Worm (Caenorhabditis elegans) whole organism, L1 larva: ENCODE results near the gene C07A4.3.

Experiments
- F16B12.6 ChIP-seq: fragments of 150-350 bp; optimal IDR thresholded peaks from 2 replicates; lab custom pipeline; 2014; ENCODE audit warnings: missing biosample characterization, missing genetic modification characterization
- alr-1 ChIP-seq: fragments of 200-800 bp; sonication (Bioruptor generic); optimal IDR thresholded peaks from 2 replicates; lab custom pipeline; 2018; ENCODE audit warnings: borderline replicate concordance, mild to moderate bottlenecking, missing genetic modification characterization, missing compliant biosample characterization
- ama-1 ChIP-seq: fragments of 150-350 bp; optimal IDR thresholded peaks from 2 replicates; lab custom pipeline; 2014
- blmp-1 ChIP-seq: fragments of 150-350 bp; optimal IDR thresholded peaks from 2 replicates; lab custom pipeline; 2014; ENCODE audit warnings: missing biosample characterization, missing genetic modification characterization
- ceh-8 ChIP-seq: fragments of 200-800 bp; sonication (Bioruptor generic); optimal IDR thresholded peaks from 2 replicates; lab custom pipeline; 2018; ENCODE audit warnings: mild to moderate bottlenecking, missing genetic modification characterization, moderate library complexity, missing compliant biosample characterization
- ceh-82 ChIP-seq, 3 experiments: fragments of 150-350 bp in 1 of 3; sonication (generic microtip) in 2 of 3; optimal IDR thresholded peaks; 2 replicates each; lab custom pipeline; 2014 to 2017; ENCODE audit warnings: missing biosample characterization in 3 of 3, missing genetic modification characterization in 3 of 3
- ceh-88 ChIP-seq: fragments of 200-800 bp; sonication (Bioruptor generic); IDR thresholded peaks from 2 replicates; pipeline ENCODE4 v1.3.6; 2022; ENCODE audit warnings: missing genetic modification characterization, missing compliant biosample characterization
- ceh-90 ChIP-seq: sonication (generic microtip); optimal IDR thresholded peaks from 2 replicates; lab custom pipeline; 2016; ENCODE audit warnings: missing genetic modification characterization, missing compliant biosample characterization
- dsc-1 ChIP-seq: sonication (generic microtip); optimal IDR thresholded peaks from 2 replicates; lab custom pipeline; 2016; ENCODE audit warnings: mild to moderate bottlenecking, missing genetic modification characterization, missing compliant biosample characterization
- efl-1 ChIP-seq, 4 experiments: fragments of 150-350 bp; optimal IDR thresholded peaks in 3 of 4; peaks in 1 of 4; 1 replicate in 1 of 4; 2 replicates in 3 of 4; lab custom pipeline; 2014; ENCODE audit warnings: missing biosample characterization in 2 of 4, missing genetic modification characterization in 2 of 4, missing genetic modification reagents in 2 of 4
- egl-27 ChIP-seq, 2 experiments: fragments of 150-350 bp in 1 of 2; sonication (generic microtip); optimal IDR thresholded peaks; 3 replicates each; lab custom pipeline; 2017 to 2018; ENCODE audit warnings: missing biosample characterization in 2 of 2, missing genetic modification characterization in 2 of 2, missing genetic modification reagents in 2 of 2
- elt-2 ChIP-seq: sonication (generic microtip); optimal IDR thresholded peaks from 2 replicates; lab custom pipeline; 2016; ENCODE audit warnings: missing genetic modification characterization, mild to moderate bottlenecking, inconsistent platforms, missing compliant biosample characterization, missing genetic modification reagents
- elt-3 ChIP-seq, 6 experiments: fragments of 150-350 bp in 1 of 6; sonication (generic microtip); optimal IDR thresholded peaks; 2 replicates each; lab custom pipeline; 2017 to 2018; ENCODE audit warnings: missing biosample characterization in 6 of 6, missing genetic modification characterization in 6 of 6, inconsistent platforms in 1 of 6
- fkh-10 ChIP-seq: sonication (generic microtip); optimal IDR thresholded peaks from 2 replicates; lab custom pipeline; 2017; ENCODE audit warnings: missing biosample characterization, missing genetic modification reagents, missing genetic modification characterization
- fkh-4 ChIP-seq: sonication (generic microtip); optimal IDR thresholded peaks from 2 replicates; lab custom pipeline; 2016; ENCODE audit warnings: missing compliant biosample characterization, missing genetic modification characterization, borderline replicate concordance
- fos-1 ChIP-seq: fragments of 150-350 bp; optimal IDR thresholded peaks from 2 replicates; lab custom pipeline; 2014; ENCODE audit warnings: missing biosample characterization, missing genetic modification characterization
- hlh-17 ChIP-seq: fragments of 200-800 bp; sonication (Bioruptor generic); optimal IDR thresholded peaks from 2 replicates; lab custom pipeline; 2018; ENCODE audit warnings: missing genetic modification characterization, mild to moderate bottlenecking, missing compliant biosample characterization, moderate library complexity, borderline replicate concordance
- hlh-4 ChIP-seq: sonication (generic microtip); optimal IDR thresholded peaks from 2 replicates; lab custom pipeline; 2016; ENCODE audit warnings: mild to moderate bottlenecking, missing genetic modification characterization, missing compliant biosample characterization
- jun-1 ChIP-seq: fragments of 150-350 bp; optimal IDR thresholded peaks from 2 replicates; lab custom pipeline; 2014; ENCODE audit warnings: missing biosample characterization, missing genetic modification reagents, missing genetic modification characterization
- lin-13 ChIP-seq: fragments of 150-350 bp; optimal IDR thresholded peaks from 2 replicates; lab custom pipeline; 2014; ENCODE audit warnings: missing biosample characterization, missing genetic modification reagents, missing genetic modification characterization
- lin-14 ChIP-seq: fragments of 200-800 bp; sonication (Bioruptor generic); optimal IDR thresholded peaks from 2 replicates; lab custom pipeline; 2018; ENCODE audit warnings: mild to moderate bottlenecking, missing genetic modification characterization, moderate library complexity, missing compliant biosample characterization
- lin-39 ChIP-seq: fragments of 150-350 bp; optimal IDR thresholded peaks from 2 replicates; lab custom pipeline; 2014; ENCODE audit warnings: missing biosample characterization, missing genetic modification reagents, missing genetic modification characterization
- lir-3 ChIP-seq: sonication (generic microtip); optimal IDR thresholded peaks from 2 replicates; lab custom pipeline; 2016; ENCODE audit warnings: mild to moderate bottlenecking, missing genetic modification characterization, moderate library complexity, missing compliant biosample characterization; ENCODE audit not compliant: poor library complexity
- lsy-2 ChIP-seq, 2 experiments: fragments of 150-350 bp; optimal IDR thresholded peaks; 2 replicates each; lab custom pipeline; 2014; ENCODE audit warnings: missing biosample characterization in 2 of 2, missing genetic modification characterization in 2 of 2
- mab-9 ChIP-seq: fragments of 200-800 bp; sonication (Bioruptor generic); IDR thresholded peaks from 2 replicates; pipeline ENCODE4 v1.3.6; 2022; ENCODE audit warnings: missing genetic modification reagents, missing genetic modification characterization, missing compliant biosample characterization
- mep-1 ChIP-seq: fragments of 150-350 bp; optimal IDR thresholded peaks from 2 replicates; lab custom pipeline; 2014; ENCODE audit warnings: missing biosample characterization, missing genetic modification characterization
- nhr-11 ChIP-seq: fragments of 150-350 bp; optimal IDR thresholded peaks from 2 replicates; lab custom pipeline; 2014; ENCODE audit warnings: missing biosample characterization, missing genetic modification characterization
- nhr-12 ChIP-seq: sonication (generic microtip); optimal IDR thresholded peaks from 2 replicates; lab custom pipeline; 2017; ENCODE audit warnings: missing biosample characterization, missing genetic modification characterization
- nhr-19 ChIP-seq: fragments of 200-800 bp; sonication (Bioruptor generic); conservative IDR thresholded peaks from 2 replicates; pipeline ENCODE4 v1.3.6; 2022; ENCODE audit warnings: missing genetic modification characterization, missing compliant biosample characterization
- nhr-20 ChIP-seq: sonication (generic microtip); optimal IDR thresholded peaks from 2 replicates; lab custom pipeline; 2016; ENCODE audit warnings: mild to moderate bottlenecking, missing genetic modification characterization, missing compliant biosample characterization
- nhr-237 ChIP-seq: fragments of 150-350 bp; optimal IDR thresholded peaks from 2 replicates; lab custom pipeline; 2014; ENCODE audit warnings: missing biosample characterization, missing genetic modification characterization
- nhr-28 ChIP-seq: fragments of 150-350 bp; optimal IDR thresholded peaks from 2 replicates; lab custom pipeline; 2014; ENCODE audit warnings: missing biosample characterization, missing genetic modification characterization
- nhr-47 ChIP-seq: sonication (generic microtip); optimal IDR thresholded peaks from 2 replicates; lab custom pipeline; 2016; ENCODE audit warnings: mild to moderate bottlenecking, missing genetic modification characterization, moderate library complexity, missing compliant biosample characterization
- nhr-76 ChIP-seq: sonication (generic microtip); optimal IDR thresholded peaks from 2 replicates; lab custom pipeline; 2017; ENCODE audit warnings: missing biosample characterization, missing genetic modification characterization
- nhr-77 ChIP-seq: fragments of 150-350 bp; optimal IDR thresholded peaks from 2 replicates; lab custom pipeline; 2014; ENCODE audit warnings: missing biosample characterization, missing genetic modification characterization
- nhr-84 ChIP-seq: sonication (generic microtip); optimal IDR thresholded peaks from 2 replicates; lab custom pipeline; 2017; ENCODE audit warnings: missing biosample characterization, missing genetic modification characterization
- nhr-90 ChIP-seq: sonication (generic microtip); optimal IDR thresholded peaks from 2 replicates; lab custom pipeline; 2016; ENCODE audit warnings: mild to moderate bottlenecking, missing genetic modification characterization, missing compliant biosample characterization; ENCODE audit not compliant: poor library complexity
- pag-3 ChIP-seq: sonication (generic microtip); optimal IDR thresholded peaks from 2 replicates; lab custom pipeline; 2017; ENCODE audit warnings: missing genetic modification characterization, mild to moderate bottlenecking, missing compliant biosample characterization, antibody characterized with exemption, borderline replicate concordance; ENCODE audit not compliant: insufficient read depth
- pax-3 ChIP-seq: fragments of 200-800 bp; sonication (Bioruptor generic); optimal IDR thresholded peaks from 2 replicates; lab custom pipeline; 2018; ENCODE audit warnings: mild to moderate bottlenecking, missing genetic modification characterization, moderate library complexity, missing compliant biosample characterization
- rnt-1 ChIP-seq: sonication (generic microtip); optimal IDR thresholded peaks from 2 replicates; lab custom pipeline; 2016; ENCODE audit warnings: mild to moderate bottlenecking, missing genetic modification characterization, moderate library complexity, missing compliant biosample characterization
- skn-1 ChIP-seq: fragments of 150-350 bp; optimal IDR thresholded peaks from 2 replicates; lab custom pipeline; 2014; ENCODE audit warnings: missing biosample characterization, missing genetic modification characterization
- snpc-4 ChIP-seq: fragments of 150-350 bp; optimal IDR thresholded peaks from 2 replicates; lab custom pipeline; 2014; ENCODE audit warnings: missing biosample characterization, missing genetic modification characterization
- sox-4 ChIP-seq: sonication (generic microtip); optimal IDR thresholded peaks from 2 replicates; lab custom pipeline; 2016; ENCODE audit warnings: missing genetic modification characterization, missing compliant biosample characterization
- tlp-1 ChIP-seq: fragments of 150-350 bp; optimal IDR thresholded peaks from 2 replicates; lab custom pipeline; 2014; ENCODE audit warnings: missing biosample characterization, missing genetic modification characterization
- unc-130 ChIP-seq: fragments of 150-350 bp; optimal IDR thresholded peaks from 2 replicates; lab custom pipeline; 2017; ENCODE audit warnings: missing biosample characterization, missing genetic modification characterization, inconsistent platforms
- unc-30 ChIP-seq: sonication (generic microtip); optimal IDR thresholded peaks from 2 replicates; lab custom pipeline; 2017; ENCODE audit warnings: missing biosample characterization, missing genetic modification characterization
- unc-62 ChIP-seq: fragments of 150-350 bp; optimal IDR thresholded peaks from 2 replicates; lab custom pipeline; 2014; ENCODE audit warnings: missing biosample characterization, missing genetic modification reagents, missing genetic modification characterization
- unc-98 ChIP-seq: fragments of 200-800 bp; sonication (Bioruptor generic); IDR thresholded peaks from 2 replicates; pipeline ENCODE4 v1.3.6; 2022; ENCODE audit warnings: missing genetic modification characterization, missing compliant biosample characterization
- xbp-1 ChIP-seq: sonication (generic microtip); optimal IDR thresholded peaks from 2 replicates; lab custom pipeline; 2016; ENCODE audit warnings: missing genetic modification characterization, missing compliant biosample characterization
- zag-1 ChIP-seq: fragments of 150-350 bp; optimal IDR thresholded peaks from 2 replicates; lab custom pipeline; 2014; ENCODE audit warnings: missing biosample characterization, missing genetic modification characterization
- zip-4 ChIP-seq: fragments of 200-800 bp; sonication (Bioruptor generic); optimal IDR thresholded peaks from 2 replicates; lab custom pipeline; 2018; ENCODE audit warnings: mild to moderate bottlenecking, missing genetic modification characterization, moderate library complexity, missing compliant biosample characterization
- ztf-11 ChIP-seq, 2 experiments: sonication (generic microtip); optimal IDR thresholded peaks; 2 replicates each; lab custom pipeline; 2016 to 2017; ENCODE audit warnings: missing genetic modification characterization in 2 of 2, missing biosample characterization in 1 of 2, missing compliant biosample characterization in 1 of 2

The C07A4.3 gene

DNA sequence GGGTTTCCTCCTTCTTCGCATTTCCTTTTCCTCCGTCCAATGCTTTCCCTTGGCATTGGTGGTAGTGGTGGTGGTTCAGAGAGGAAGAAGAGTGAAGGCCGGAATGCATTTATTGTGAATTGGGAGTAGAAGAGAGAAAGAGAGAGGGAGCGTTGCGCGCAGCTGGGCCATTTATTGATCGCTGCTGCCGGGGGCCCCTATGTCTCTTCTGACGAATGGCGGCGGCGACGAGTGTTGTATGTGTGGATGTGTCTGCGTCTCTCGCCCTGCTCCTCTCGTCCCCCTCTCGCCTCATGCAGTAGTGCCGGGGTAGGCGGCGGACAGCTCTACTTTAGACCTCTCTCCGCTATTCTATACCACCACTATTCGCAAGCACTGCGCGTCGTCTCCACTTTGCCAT lies 28.2 kb upstream of the C07A4.3 start, which contains the start of gene unc-115 (continued):
- TF ChIP-seq nhr-12 (tag; lab: Kevin White, UChicago): no peak
- peak; percentile 86 for TF ChIP-seq xbp-1 (tag; lab: Kevin White, UChicago)
- TF ChIP-seq nhr-90 (tag; lab: Kevin White, UChicago): peak; percentile 70
- TF ChIP-seq snpc-4: peak; percentile 30
- no peak for TF ChIP-seq hlh-17 (GFP tag; lab: Kevin White, UChicago)
- peak in 2 of 6 experiments; percentile 34 to 64 for TF ChIP-seq elt-3 (tag; optimal IDR thresholded peaks at IDR 0.05; lab: Kevin White, UChicago)
- peak; percentile 33 for TF ChIP-seq lir-3
- peak; percentile 79 to 86 for TF ChIP-seq egl-27 (tag; optimal IDR thresholded peaks at IDR 0.05; lab: Kevin White, UChicago)
- peak; percentile 85 for TF ChIP-seq nhr-20 (tag; lab: Kevin White, UChicago)
- no peak for TF ChIP-seq zag-1 (tag; lab: Kevin White, UChicago)
- TF ChIP-seq ceh-88 (GFP tag; lab: Robert Waterston, UW): no peak; the same call in 1 of the 2 replicates
- TF ChIP-seq ceh-8 (GFP tag; lab: Kevin White, UChicago): peak; percentile 36
- TF ChIP-seq nhr-77 (tag; lab: Kevin White, UChicago): peak; percentile 65
- no peak for TF ChIP-seq pag-3 (tag; lab: Kevin White, UChicago)
- TF ChIP-seq efl-1 (optimal IDR thresholded peaks at IDR 0.05; lab: Kevin White, UChicago): peak; percentile 44 to 51
- TF ChIP-seq efl-1 (GFP tag; optimal IDR thresholded peaks at IDR 0.05 in 1 of 2; lab: Kevin White, UChicago): peak in 1 of 2 experiments; percentile 94
- no peak for TF ChIP-seq F16B12.6 (tag; lab: Kevin White, UChicago)
- TF ChIP-seq unc-130 (tag; lab: Kevin White, UChicago): peak; percentile 76
- TF ChIP-seq pax-3 (tag; lab: Kevin White, UChicago): peak; percentile 23
- peak; percentile 59 to 73 for TF ChIP-seq lsy-2 (tag; optimal IDR thresholded peaks at IDR 0.05; lab: Kevin White, UChicago)
- peak; percentile 82 for TF ChIP-seq blmp-1 (tag; lab: Kevin White, UChicago)
- TF ChIP-seq nhr-237 (tag; lab: Kevin White, UChicago): no peak
- TF ChIP-seq mep-1 (tag; lab: Kevin White, UChicago): peak; percentile 39
- peak; percentile 26 for TF ChIP-seq sox-4 (tag; lab: Kevin White, UChicago)
- TF ChIP-seq ztf-11 (tag; optimal IDR thresholded peaks at IDR 0.05; lab: Kevin White, UChicago): peak in 1 of 2 experiments; percentile 66
- TF ChIP-seq hlh-4 (tag; lab: Kevin White, UChicago): no peak
- no peak for TF ChIP-seq lin-39 (tag; lab: Kevin White, UChicago)
- no peak for TF ChIP-seq alr-1 (tag; lab: Kevin White, UChicago)
- TF ChIP-seq ceh-82 (tag; optimal IDR thresholded peaks at IDR 0.05; lab: Kevin White, UChicago): peak; percentile 79 to 87 (median 79)
- no peak for TF ChIP-seq ceh-90 (tag; lab: Kevin White, UChicago)
- peak; percentile 82 for TF ChIP-seq rnt-1
- peak; percentile 76 for TF ChIP-seq fkh-10 (GFP tag; lab: Kevin White, UChicago)
- peak; percentile 77 for TF ChIP-seq nhr-19 (GFP tag; lab: Robert Waterston, UW)
- TF ChIP-seq unc-30 (tag; lab: Kevin White, UChicago): no peak
- TF ChIP-seq nhr-11 (tag; lab: Kevin White, UChicago): no peak
- TF ChIP-seq zip-4 (GFP tag; lab: Kevin White, UChicago): peak; percentile 6
- TF ChIP-seq fos-1 (tag; lab: Kevin White, UChicago): peak; percentile 62
- TF ChIP-seq ama-1 (lab: Kevin White, UChicago): no peak
- TF ChIP-seq nhr-76 (tag; lab: Kevin White, UChicago): no peak
- peak; percentile 65 for TF ChIP-seq jun-1
- TF ChIP-seq unc-98: no peak
- peak; percentile 89 for TF ChIP-seq skn-1 (tag; lab: Kevin White, UChicago)
- TF ChIP-seq elt-2 (tag; lab: Kevin White, UChicago): peak; percentile 29
- no peak for TF ChIP-seq nhr-84
- peak; percentile 76 for TF ChIP-seq mab-9 (GFP tag; lab: Robert Waterston, UW)
- TF ChIP-seq unc-62 (GFP tag; lab: Kevin White, UChicago): no peak
- no peak for TF ChIP-seq tlp-1
- TF ChIP-seq nhr-47 (tag; lab: Kevin White, UChicago): peak; percentile 87
- TF ChIP-seq fkh-4: no peak
- TF ChIP-seq lin-13 (GFP tag; lab: Kevin White, UChicago): peak; percentile 15
- peak; percentile 78 for TF ChIP-seq dsc-1 (tag; lab: Kevin White, UChicago)
- no peak for TF ChIP-seq nhr-28 (tag; lab: Kevin White, UChicago)
- peak; percentile 97 for TF ChIP-seq lin-14 (GFP tag; lab: Kevin White, UChicago)
